Worm (Caenorhabditis elegans) whole organism, L4/young adult: ENCODE measurements around the gene cyp-33E1.

Experiments used
- W03F9.2 ChIP-seq: fragments of 150-350 bp; optimal IDR thresholded peaks from 2 replicates; lab custom pipeline; 2014; ENCODE audit warnings: missing biosample characterization, missing genetic modification characterization
- him-1 ChIP-seq: sonication (generic microtip); optimal IDR thresholded peaks from 2 replicates; lab custom pipeline; 2016; ENCODE audit warnings: missing genotype, missing genetic modification reagents, missing genetic modification characterization, missing compliant biosample characterization

- TF ChIP-seq W03F9.2 (no peak), him-1 (no peak)
These were observed 39.5 kb downstream of the cyp-33E1 start, which contains the start of gene F42A9.6 for ce11 chrIV:8608934-8609333.
